Fruit fly (Drosophila melanogaster): ENCODE results near the gene CG2004.

CG2004 gene

DNA sequence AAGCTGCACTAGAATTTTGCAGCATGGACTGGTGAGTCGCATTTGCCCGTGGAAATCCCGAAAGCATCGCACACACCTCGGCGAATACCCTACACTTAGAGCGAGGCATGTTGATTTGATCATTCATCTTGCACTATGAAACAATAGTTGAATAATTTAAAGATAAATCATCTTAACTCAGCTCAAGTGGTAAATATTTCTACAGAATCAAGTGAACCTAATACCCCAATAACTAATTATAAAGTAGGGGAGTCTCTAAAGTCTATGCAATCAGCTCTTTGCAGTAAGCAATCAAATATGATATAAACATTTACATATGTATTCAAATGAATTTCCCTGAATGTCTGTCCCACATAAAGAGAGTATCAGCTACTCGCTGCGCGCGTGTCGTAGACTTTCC is 37.3 kb downstream of the CG2004 start (continued):
- TF ChIP-seq sens (GFP tag) (peak; percentile 98), pzg (GFP tag; optimal IDR thresholded peaks at IDR 0.05) (no peak), her (GFP tag; optimal IDR thresholded peaks at IDR 0.05) (no peak), CG7963 (GFP tag; IDR thresholded peaks at IDR 0.05; ENCODE audit: partially characterized antibody) (no peak), emc (GFP tag; optimal IDR thresholded peaks at IDR 0.05) (no peak), Mrtf (GFP tag; IDR thresholded peaks at IDR 0.05) (no peak), CG6765 (GFP tag; optimal IDR thresholded peaks at IDR 0.05) (no peak), CG8388 (GFP tag; optimal IDR thresholded peaks at IDR 0.05) (no peak), CHES-1-like (GFP tag; optimal IDR thresholded peaks at IDR 0.05) (no peak), ind (GFP tag; optimal IDR thresholded peaks at IDR 0.05) (no peak), CG11398 (GFP tag; optimal IDR thresholded peaks at IDR 0.05) (no peak), CG30403 (GFP tag; optimal IDR thresholded peaks at IDR 0.05) (no peak), chn (GFP tag; optimal IDR thresholded peaks at IDR 0.05) (no peak), gcm (GFP tag; optimal IDR thresholded peaks at IDR 0.05) (no peak), sr (GFP tag; IDR thresholded peaks at IDR 0.05) (no peak), Rx (GFP tag; IDR thresholded peaks at IDR 0.05) (peak; percentile 34; the same call in 1 of the 2 replicates), MBD-R2 (GFP tag; IDR thresholded peaks at IDR 0.05) (no peak), run (tag; optimal IDR thresholded peaks at IDR 0.05) (no peak), CG7556 (GFP tag; optimal IDR thresholded peaks at IDR 0.05) (no peak), CG17385 (GFP tag; optimal IDR thresholded peaks at IDR 0.05) (no peak), tup (GFP tag; optimal IDR thresholded peaks at IDR 0.05) (no peak), CG12071 (GFP tag; optimal IDR thresholded peaks at IDR 0.05) (no peak), h (optimal IDR thresholded peaks at IDR 0.05) (no peak), Opbp (GFP tag; IDR thresholded peaks at IDR 0.05; ENCODE audit: partially characterized antibody) (no peak), CG12769 (tag; optimal IDR thresholded peaks at IDR 0.05) (peak; percentile 57), crol (GFP tag; IDR thresholded peaks at IDR 0.05) (no peak), HLH4C (GFP tag; IDR thresholded peaks at IDR 0.05; ENCODE audit: partially characterized antibody) (no peak), mld (GFP tag; IDR thresholded peaks at IDR 0.05; ENCODE audit: partially characterized antibody) (no peak), so (GFP tag; IDR thresholded peaks at IDR 0.05) (peak; percentile 64; the same call in 1 of the 3 replicates), tin (GFP tag; optimal IDR thresholded peaks at IDR 0.05) (no peak), ap (GFP tag; IDR thresholded peaks at IDR 0.05) (peak; percentile 77), Dek (tag; optimal IDR thresholded peaks at IDR 0.05) (no peak), tx (GFP tag; optimal IDR thresholded peaks at IDR 0.05) (no peak), sima (GFP tag; optimal IDR thresholded peaks at IDR 0.05) (peak; percentile 29), CG15269 (tag; optimal IDR thresholded peaks at IDR 0.05) (no peak), HmgD (GFP tag; optimal IDR thresholded peaks at IDR 0.05) (no peak), CG32767 (GFP tag; IDR thresholded peaks at IDR 0.05) (no peak), cwo (GFP tag; optimal IDR thresholded peaks at IDR 0.05) (no peak), crp (GFP tag; optimal IDR thresholded peaks at IDR 0.05) (no peak), bowl (GFP tag; IDR thresholded peaks at IDR 0.05) (no peak), esg (GFP tag; conservative IDR thresholded peaks at IDR 0.05) (no peak; the same call in 1 of the 2 replicates), CG17361 (GFP tag; IDR thresholded peaks at IDR 0.05) (no peak), ken (GFP tag; IDR thresholded peaks at IDR 0.05) (no peak), CG7372 (GFP tag; IDR thresholded peaks at IDR 0.05) (no peak), inv (GFP tag; IDR thresholded peaks at IDR 0.05; ENCODE audit: partially characterized antibody) (no peak), CG2116 (GFP tag; optimal IDR thresholded peaks at IDR 0.05) (no peak), CG1603 (tag; optimal IDR thresholded peaks at IDR 0.05) (peak; percentile 24), CG14710 (tag; optimal IDR thresholded peaks at IDR 0.05) (no peak), CG4820 (GFP tag; optimal IDR thresholded peaks at IDR 0.05) (no peak), CG14441 (GFP tag; IDR thresholded peaks at IDR 0.05) (peak; percentile 64), Mad (GFP tag; optimal IDR thresholded peaks at IDR 0.05) (no peak), tap (tag; optimal IDR thresholded peaks at IDR 0.05) (no peak)

All from whole organism, embryonic.